Worm (Caenorhabditis elegans): ENCODE results near the gene clec-57.
A peak's percentile ranks its signal among the peaks of the same experiment; 100 is the strongest.

clec-57 gene

DNA sequence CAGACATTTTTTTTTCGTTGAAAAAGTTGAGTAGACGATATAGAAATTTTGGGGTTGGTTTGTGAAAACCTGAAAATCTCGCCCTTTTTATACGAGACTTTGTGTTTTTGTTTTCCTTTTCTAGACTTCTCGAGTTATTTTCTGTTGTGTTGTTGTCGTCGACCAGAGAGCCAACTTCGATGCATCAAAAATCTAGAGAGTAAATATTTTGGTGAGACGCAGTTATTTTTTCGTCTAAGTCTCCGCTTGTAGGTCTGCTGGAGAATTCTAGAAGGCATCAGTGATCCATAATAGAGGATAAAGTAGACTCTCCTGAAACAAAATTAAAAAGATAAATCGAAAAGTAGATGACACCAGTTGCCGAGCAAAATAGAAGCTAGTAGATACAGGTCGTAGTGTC is 4.7 kb upstream of the clec-57 start, which contains the start of gene F08H9.4:
F08H9.4 (minus strand) TSS at position 61 of the 400 bp plus-strand sequence.
- TF ChIP-seq Y56A3A.18 (GFP tag; IDR thresholded peaks at IDR 0.05) (no peak), ets-4 (GFP tag; optimal IDR thresholded peaks at IDR 0.05) (no peak), lsl-1 (GFP tag; optimal IDR thresholded peaks at IDR 0.05) (no peak), xnd-1 (tag; optimal IDR thresholded peaks at IDR 0.05) (no peak), pha-4 (tag; optimal IDR thresholded peaks at IDR 0.05) (no peak), bed-2 (GFP tag; IDR thresholded peaks at IDR 0.05) (no peak), nhr-90 (tag; optimal IDR thresholded peaks at IDR 0.05) (no peak)

- TF ChIP-seq Y79H2A.3 (GFP tag; conservative IDR thresholded peaks at IDR 0.05) (0 out of 2 replicates have a peak, but pooled peaks have one; percentile 42), repo-1 (tag; optimal IDR thresholded peaks at IDR 0.05) (no peak), him-1 (tag; optimal IDR thresholded peaks at IDR 0.05) (peak; percentile 79), Y95B8A.8 (GFP tag; IDR thresholded peaks at IDR 0.05) (peak; percentile 83; the same call in 1 of the 2 replicates), F49E8.2 (tag; optimal IDR thresholded peaks at IDR 0.05; ENCODE audit: insufficient read depth) (peak; percentile 65), ZK185.1 (tag; optimal IDR thresholded peaks at IDR 0.05; ENCODE audit: poor library complexity, severe bottlenecking) (peak; percentile 13), mcd-1 (GFP tag; IDR thresholded peaks at IDR 0.05) (peak; percentile 74), hlh-12 (tag; optimal IDR thresholded peaks at IDR 0.05) (no peak), akir-1 (GFP tag; optimal IDR thresholded peaks at IDR 0.05) (no peak), aptf-2 (GFP tag; conservative IDR thresholded peaks at IDR 0.05) (peak; percentile 64; the same call in 1 of the 2 replicates), T26A5.8 (tag; optimal IDR thresholded peaks at IDR 0.05) (no peak), egl-44 (GFP tag; IDR thresholded peaks at IDR 0.05) (0 out of 2 replicates have a peak, but pooled peaks have one; percentile 29), tlf-1 (GFP tag; optimal IDR thresholded peaks at IDR 0.05) (no peak), lin-26 (GFP tag; IDR thresholded peaks at IDR 0.05) (peak; percentile 68; the same call in 1 of the 2 replicates), aptf-3 (GFP tag; IDR thresholded peaks at IDR 0.05) (no peak), gei-17 (GFP tag; optimal IDR thresholded peaks at IDR 0.05) (no peak), attf-6 (GFP tag; IDR thresholded peaks at IDR 0.05) (peak; percentile 84), ets-4 (GFP tag; optimal IDR thresholded peaks at IDR 0.05) (no peak), madf-10 (tag; optimal IDR thresholded peaks at IDR 0.05) (peak; percentile 12), lsy-27 (tag; optimal IDR thresholded peaks at IDR 0.05; ENCODE audit: borderline replicate concordance, insufficient read depth) (no peak), madf-6 (GFP tag; IDR thresholded peaks at IDR 0.05) (peak; percentile 83), lir-1 (GFP tag; conservative IDR thresholded peaks at IDR 0.05) (no peak), nfyb-1 (GFP tag; IDR thresholded peaks at IDR 0.05) (peak; percentile 65), nhr-179 (tag; optimal IDR thresholded peaks at IDR 0.05) (no peak), B0019.2 (GFP tag; conservative IDR thresholded peaks at IDR 0.05) (no peak), F52B5.7 (tag; optimal IDR thresholded peaks at IDR 0.05) (no peak), snpc-3.4 (tag; optimal IDR thresholded peaks at IDR 0.05) (peak; percentile 39), fkh-3 (tag; optimal IDR thresholded peaks at IDR 0.05) (no peak), rec-8 (tag; optimal IDR thresholded peaks at IDR 0.05) (no peak), egrh-3 (GFP tag; IDR thresholded peaks at IDR 0.05) (0 out of 2 replicates have a peak, but pooled peaks have one; percentile 31), Y56A3A.18 (GFP tag; IDR thresholded peaks at IDR 0.05) (peak; percentile 48; the same call in 1 of the 2 replicates), T07F8.4 (tag; optimal IDR thresholded peaks at IDR 0.05) (no peak), zfh-2 (GFP tag; conservative IDR thresholded peaks at IDR 0.05) (no peak; the same call in 1 of the 2 replicates), xnd-1 (tag; optimal IDR thresholded peaks at IDR 0.05) (peak; percentile 21), efl-1 (GFP tag; optimal IDR thresholded peaks at IDR 0.05) (no peak), C17E4.6 (GFP tag; IDR thresholded peaks at IDR 0.05) (no peak), rcor-1 (GFP tag; IDR thresholded peaks at IDR 0.05) (peak; percentile 81), F57A8.1 (GFP tag; optimal IDR thresholded peaks at IDR 0.05) (no peak), ceh-27 (GFP tag; optimal IDR thresholded peaks at IDR 0.05) (no peak), pha-4 (tag; optimal IDR thresholded peaks at IDR 0.05) (no peak), dpff-1 (tag; optimal IDR thresholded peaks at IDR 0.05) (no peak)
Measured at ce11 chrV:14468196-14468874, 696 bp upstream of the clec-57 start, which contains the start of gene srz-97. TSS of gene srz-97 (minus strand) at chrV:14468246.

All from whole organism, young adult.